Fruit fly (Drosophila melanogaster) whole organism, wandering third instar larva: ENCODE data around the gene CycH.
A peak's percentile ranks its signal among the peaks of the same experiment; 100 is the strongest.

Source experiments
- Abd-B ChIP-seq: fragments of >200 bp; optimal IDR thresholded peaks from 2 replicates; lab custom pipeline; 2017; ENCODE audit warnings: missing biosample characterization, missing genetic modification characterization
- CG32264 ChIP-seq: fragments of 200-800 bp; sonication (Bioruptor generic); optimal IDR thresholded peaks from 2 replicates; lab custom pipeline; 2016; ENCODE audit warnings: missing biosample characterization, missing genetic modification characterization
- CG9705 ChIP-seq: fragments of 200-800 bp; sonication (Bioruptor generic); optimal IDR thresholded peaks from 2 replicates; lab custom pipeline; 2018; ENCODE audit warnings: missing biosample characterization, mild to moderate bottlenecking, missing genetic modification characterization
- CrebA ChIP-seq: fragments of 200-800 bp; sonication (Bioruptor generic); optimal IDR thresholded peaks from 2 replicates; lab custom pipeline; 2016; ENCODE audit warnings: missing biosample characterization, mild to moderate bottlenecking, missing genetic modification characterization, borderline replicate concordance
- Dfd ChIP-seq: fragments of >200 bp; optimal IDR thresholded peaks from 2 replicates; lab custom pipeline; 2017; ENCODE audit warnings: missing biosample characterization, missing genetic modification characterization
- Dif ChIP-seq: fragments of 200-275, 200-300 bp; sonication (Bioruptor generic); optimal IDR thresholded peaks from 2 replicates; lab custom pipeline; 2018; ENCODE audit warnings: missing biosample characterization, missing genetic modification characterization; ENCODE audit not compliant: partially characterized antibody
- GATAd ChIP-seq: sonication (Bioruptor generic); optimal IDR thresholded peaks from 2 replicates; lab custom pipeline; 2016; ENCODE audit warnings: missing biosample characterization, missing genetic modification characterization
- HLH106 ChIP-seq: fragments of 200-800 bp; optimal IDR thresholded peaks from 3 replicates; lab custom pipeline; 2019; ENCODE audit warnings: missing biosample characterization, mild to moderate bottlenecking, missing genetic modification characterization, moderate library complexity
- Hnf4 ChIP-seq: fragments of 200-800 bp; sonication (Bioruptor generic); optimal IDR thresholded peaks from 2 replicates; lab custom pipeline; 2016; ENCODE audit warnings: missing biosample characterization, mild to moderate bottlenecking, missing genetic modification characterization
- Hr78 ChIP-seq: fragments of >200 bp; optimal IDR thresholded peaks from 2 replicates; lab custom pipeline; 2017; ENCODE audit warnings: missing biosample characterization, missing genetic modification characterization
- Hr83 ChIP-seq: fragments of 200-300 bp; sonication (Bioruptor generic); optimal IDR thresholded peaks from 2 replicates; lab custom pipeline; 2016; ENCODE audit warnings: missing biosample characterization, mild to moderate bottlenecking, missing genetic modification characterization, moderate library complexity; ENCODE audit not compliant: poor library complexity, severe bottlenecking
- Jra ChIP-seq: sonication (Bioruptor generic); optimal IDR thresholded peaks from 2 replicates; lab custom pipeline; 2016; ENCODE audit warnings: missing biosample characterization, missing genetic modification characterization
- Mio ChIP-seq: sonication (Bioruptor generic); optimal IDR thresholded peaks from 2 replicates; lab custom pipeline; 2016; ENCODE audit warnings: missing biosample characterization, missing genetic modification characterization
- Myc ChIP-seq: fragments of >200 bp; optimal IDR thresholded peaks from 2 replicates; lab custom pipeline; 2017
- N ChIP-seq: fragments of >200 bp; optimal IDR thresholded peaks from 2 replicates; lab custom pipeline; 2018; ENCODE audit warnings: missing biosample characterization, missing external identifiers, missing genetic modification characterization
- OdsH ChIP-seq: fragments of 200-800 bp; sonication (Bioruptor generic); optimal IDR thresholded peaks from 2 replicates; lab custom pipeline; 2016; ENCODE audit warnings: missing biosample characterization, mild to moderate bottlenecking, missing genetic modification characterization
- Rel ChIP-seq, 2 experiments: fragments of 200-800 bp; sonication (Bioruptor generic) in 1 of 2; optimal IDR thresholded peaks; 2 replicates in 1 of 2; 3 replicates in 1 of 2; lab custom pipeline; 2016 to 2019; ENCODE audit warnings: mild to moderate bottlenecking in 2 of 2, missing biosample characterization in 2 of 2, missing genetic modification characterization in 2 of 2, moderate library complexity in 1 of 2
- Sp1 ChIP-seq: fragments of 200-800 bp; sonication (Bioruptor generic); optimal IDR thresholded peaks from 3 replicates; lab custom pipeline; 2019; ENCODE audit warnings: missing biosample characterization, mild to moderate bottlenecking, missing genetic modification characterization, moderate library complexity
- Vsx2 ChIP-seq: fragments of 200-300, 225-300 bp; sonication (Bioruptor generic); optimal IDR thresholded peaks from 2 replicates; lab custom pipeline; 2018; ENCODE audit warnings: missing biosample characterization, missing genetic modification characterization; ENCODE audit not compliant: partially characterized antibody
- br ChIP-seq: fragments of 200-800 bp; sonication (Bioruptor generic); optimal IDR thresholded peaks from 2 replicates; lab custom pipeline; 2016; ENCODE audit warnings: missing biosample characterization, missing genetic modification characterization
- brk ChIP-seq: fragments of 200-800 bp; sonication (Bioruptor generic); optimal IDR thresholded peaks from 2 replicates; lab custom pipeline; 2016; ENCODE audit warnings: missing biosample characterization, mild to moderate bottlenecking, missing genetic modification characterization
- dl ChIP-seq, 2 experiments: fragments of 175-275, 200-275 bp in 1 of 2; fragments of 200-275 bp in 1 of 2; sonication (Bioruptor generic); optimal IDR thresholded peaks; lab custom pipeline; 2018; ENCODE audit warnings: mild to moderate bottlenecking in 2 of 2, missing biosample characterization in 2 of 2, missing genetic modification characterization in 2 of 2, moderate library complexity in 2 of 2; ENCODE audit not compliant: partially characterized antibody in 2 of 2, insufficient read depth in 1 of 2
- dmrt93B ChIP-seq: fragments of 200-800 bp; sonication (Bioruptor generic); optimal IDR thresholded peaks from 2 replicates; lab custom pipeline; 2018; ENCODE audit warnings: missing biosample characterization, mild to moderate bottlenecking, missing genetic modification characterization
- dsf ChIP-seq: sonication (Bioruptor generic); optimal IDR thresholded peaks from 2 replicates; lab custom pipeline; 2016; ENCODE audit warnings: missing biosample characterization, missing genetic modification characterization, borderline replicate concordance
- ey ChIP-seq: fragments of 200-800 bp; sonication (Bioruptor generic); optimal IDR thresholded peaks from 2 replicates; lab custom pipeline; 2016; ENCODE audit warnings: missing biosample characterization, missing genetic modification characterization
- foxo ChIP-seq, 2 experiments: fragments of 200-800 bp; sonication (Bioruptor generic); optimal IDR thresholded peaks; 2 replicates in 1 of 2; 3 replicates in 1 of 2; lab custom pipeline; 2016 to 2017; ENCODE audit warnings: missing biosample characterization in 2 of 2, missing genetic modification characterization in 2 of 2
- fru ChIP-seq: fragments of 200-800 bp; sonication (Bioruptor generic); optimal IDR thresholded peaks from 3 replicates; lab custom pipeline; 2016; ENCODE audit warnings: missing biosample characterization, mild to moderate bottlenecking, missing genetic modification characterization
- h ChIP-seq: fragments of 200-800 bp; sonication (Bioruptor generic); optimal IDR thresholded peaks from 3 replicates; lab custom pipeline; 2016; ENCODE audit warnings: missing biosample characterization, mild to moderate bottlenecking, missing genetic modification characterization
- jim ChIP-seq: fragments of 175-275, 200-325 bp; sonication (Bioruptor generic); optimal IDR thresholded peaks from 2 replicates; lab custom pipeline; 2016; ENCODE audit warnings: missing biosample characterization, mild to moderate bottlenecking, missing genetic modification characterization
- lola ChIP-seq: fragments of >200 bp; optimal IDR thresholded peaks from 2 replicates; lab custom pipeline; 2017; ENCODE audit warnings: missing biosample characterization, missing genetic modification characterization
- pan ChIP-seq: fragments of >200 bp; optimal IDR thresholded peaks from 2 replicates; lab custom pipeline; 2017
- psq ChIP-seq: fragments of 200-800 bp; sonication (Bioruptor generic); optimal IDR thresholded peaks from 3 replicates; lab custom pipeline; 2017; ENCODE audit warnings: missing biosample characterization, mild to moderate bottlenecking, missing genetic modification characterization, moderate library complexity
- rgr ChIP-seq: fragments of 200-800 bp; sonication (Bioruptor generic); optimal IDR thresholded peaks from 3 replicates; lab custom pipeline; 2016; ENCODE audit warnings: missing biosample characterization, mild to moderate bottlenecking, missing genetic modification characterization
- sage ChIP-seq: fragments of 200-800 bp; sonication (Bioruptor generic); optimal IDR thresholded peaks from 2 replicates; lab custom pipeline; 2016; ENCODE audit warnings: missing biosample characterization, mild to moderate bottlenecking, missing genetic modification characterization
- sv ChIP-seq: fragments of 200-800 bp; sonication (Bioruptor generic); optimal IDR thresholded peaks from 3 replicates; lab custom pipeline; 2016; ENCODE audit warnings: missing biosample characterization, missing genetic modification characterization
- tai ChIP-seq: sonication (Bioruptor generic); optimal IDR thresholded peaks from 2 replicates; lab custom pipeline; 2016; ENCODE audit warnings: missing biosample characterization, missing genetic modification characterization
- usp ChIP-seq: fragments of >200 bp; optimal IDR thresholded peaks from 2 replicates; lab custom pipeline; 2017; ENCODE audit warnings: missing biosample characterization, missing genetic modification characterization
- woc ChIP-seq: sonication (Bioruptor generic); optimal IDR thresholded peaks from 2 replicates; lab custom pipeline; 2016; ENCODE audit warnings: missing biosample characterization, mild to moderate bottlenecking, missing genetic modification characterization

Gene CycH

dm6 chr3L:21839720-21840641 lies 18.2 kb downstream of the CycH start:
- TF ChIP-seq sv (GFP tag; lab: Kevin White, UChicago) (peak; percentile 92), N (GFP tag; lab: Kevin White, UChicago) (no peak), pan (lab: Kevin White, UChicago) (no peak), Abd-B (no peak), Dif (GFP tag; lab: Kevin White, UChicago) (peak; percentile 23), Myc (lab: Kevin White, UChicago) (no peak), dmrt93B (GFP tag; lab: Kevin White, UChicago) (peak; percentile 92), fru (peak; percentile 97), Mio (GFP tag; lab: Kevin White, UChicago) (peak; percentile 54), h (GFP tag; lab: Kevin White, UChicago) (peak; percentile 96), ey (GFP tag; lab: Kevin White, UChicago) (peak; percentile 94), HLH106 (peak; percentile 92), CrebA (GFP tag; lab: Kevin White, UChicago) (no peak), sage (GFP tag; lab: Kevin White, UChicago) (peak; percentile 91), usp (no peak), Vsx2 (no peak), br (GFP tag; lab: Kevin White, UChicago) (peak; percentile 97), GATAd (peak; percentile 33), CG32264 (GFP tag; lab: Kevin White, UChicago) (peak; percentile 89), dl (GFP tag; optimal IDR thresholded peaks at IDR 0.05; lab: Kevin White, UChicago; ENCODE audit: insufficient read depth in 1 of 2, partially characterized antibody in 2 of 2) (no peak), tai (no peak), jim (GFP tag; lab: Kevin White, UChicago) (no peak), rgr (GFP tag; lab: Kevin White, UChicago) (peak; percentile 91), psq (GFP tag; lab: Kevin White, UChicago) (peak; percentile 86), Sp1 (peak; percentile 95), Hr78 (GFP tag; lab: Kevin White, UChicago) (no peak), Rel (GFP tag; optimal IDR thresholded peaks at IDR 0.05; lab: Kevin White, UChicago) (peak; percentile 80), Rel (tag; optimal IDR thresholded peaks at IDR 0.05; lab: Kevin White, UChicago) (peak; percentile 55), Jra (GFP tag; lab: Kevin White, UChicago) (peak; percentile 52), foxo (GFP tag; optimal IDR thresholded peaks at IDR 0.05; lab: Kevin White, UChicago) (peak; percentile 86 to 96), CG9705 (GFP tag; lab: Kevin White, UChicago) (peak; percentile 80), OdsH (peak; percentile 91), Dfd (GFP tag; lab: Kevin White, UChicago) (no peak), brk (GFP tag; lab: Kevin White, UChicago) (peak; percentile 78), dsf (GFP tag; lab: Kevin White, UChicago) (peak; percentile 79), Hnf4 (peak; percentile 87), lola (no peak), Hr83 (GFP tag; lab: Kevin White, UChicago) (peak; percentile 47), woc (GFP tag; lab: Kevin White, UChicago) (peak; percentile 98)

DNA sequence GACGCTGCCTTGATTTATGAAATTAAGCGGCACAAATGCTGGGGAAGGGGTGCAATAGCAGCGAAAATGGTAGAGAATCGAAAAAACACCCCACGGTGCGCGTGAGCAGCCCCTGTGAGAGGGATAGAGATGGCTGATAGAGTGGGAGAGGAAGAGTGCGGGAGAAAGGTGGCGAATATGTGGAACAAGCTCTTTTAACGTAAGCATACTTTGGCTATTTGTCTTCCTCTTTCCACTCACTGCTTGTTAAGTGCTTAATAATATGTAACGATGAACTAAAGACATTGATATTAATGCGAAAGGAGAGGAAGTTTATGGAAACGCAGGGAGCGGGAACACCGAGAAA lies 18.8 kb downstream of the CycH start:
- no peak for TF ChIP-seq h (GFP tag; lab: Kevin White, UChicago)
- TF ChIP-seq sv (GFP tag; lab: Kevin White, UChicago) = no peak
- no peak for TF ChIP-seq Sp1
- TF ChIP-seq CG9705 (GFP tag; lab: Kevin White, UChicago) = no peak
- TF ChIP-seq Hr83 (GFP tag; lab: Kevin White, UChicago) = no peak
- no peak for TF ChIP-seq Hnf4
- TF ChIP-seq dmrt93B (GFP tag; lab: Kevin White, UChicago) = no peak
- TF ChIP-seq rgr (GFP tag; lab: Kevin White, UChicago) = no peak
- no peak for TF ChIP-seq fru
- no peak for TF ChIP-seq GATAd
- TF ChIP-seq dl (GFP tag; optimal IDR thresholded peaks at IDR 0.05; lab: Kevin White, UChicago; ENCODE audit: insufficient read depth in 1 of 2, partially characterized antibody in 2 of 2) = no peak
- TF ChIP-seq N (GFP tag; lab: Kevin White, UChicago) = no peak
- TF ChIP-seq jim (GFP tag; lab: Kevin White, UChicago) = no peak
- TF ChIP-seq HLH106 = no peak
- TF ChIP-seq Abd-B = no peak
- no peak for TF ChIP-seq foxo (GFP tag; optimal IDR thresholded peaks at IDR 0.05; lab: Kevin White, UChicago)
- TF ChIP-seq tai = no peak
- TF ChIP-seq, all 38 proteins: peak for 0
